Fruit fly (Drosophila melanogaster): Measurements from ENCODE around the gene CG2116.

DNA sequence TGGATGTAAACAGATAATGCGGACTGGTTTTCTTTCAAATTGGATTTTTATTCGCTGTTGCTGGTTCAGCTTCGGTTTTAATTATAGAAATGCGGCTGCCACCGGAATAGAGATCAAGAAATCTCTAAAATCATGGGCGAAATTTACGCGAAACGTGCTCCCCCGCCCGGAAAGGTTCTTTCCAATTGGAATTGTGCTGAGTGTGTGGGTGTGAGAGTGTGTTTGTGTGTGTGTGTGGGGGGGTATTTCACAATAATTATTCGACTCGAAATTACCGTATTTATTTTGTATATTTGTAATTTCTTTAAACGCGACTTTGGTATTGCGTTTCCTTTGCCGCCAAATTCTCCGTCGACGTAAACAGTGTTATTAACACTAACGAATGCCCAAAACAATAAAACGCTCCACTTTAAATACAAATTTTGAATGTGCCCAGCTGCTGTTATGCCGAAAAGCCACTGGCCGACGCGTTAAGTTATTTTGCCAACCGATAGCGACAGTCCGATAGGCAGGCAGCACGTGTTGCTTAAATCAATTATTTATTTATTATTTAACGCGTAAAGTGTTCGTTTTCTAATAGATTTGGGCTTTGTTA is 13.8 kb upstream of the CG2116 start, which contains the start of gene Gclc:
- TF ChIP-seq Mnt (GFP tag; optimal IDR thresholded peaks at IDR 0.05) (peak; percentile 96), cnc (optimal IDR thresholded peaks at IDR 0.05) (no peak), toe (GFP tag; optimal IDR thresholded peaks at IDR 0.05) (no peak), CG12768 (GFP tag; optimal IDR thresholded peaks at IDR 0.05) (no peak), kay (GFP tag; ENCODE audit: borderline replicate concordance) (no peak), ovo (GFP tag; optimal IDR thresholded peaks at IDR 0.05) (no peak), CG1620 (GFP tag; optimal IDR thresholded peaks at IDR 0.05) (no peak), Clk (GFP tag; optimal IDR thresholded peaks at IDR 0.05) (no peak), tj (GFP tag; optimal IDR thresholded peaks at IDR 0.05) (peak; percentile 11), CG7101 (tag; optimal IDR thresholded peaks at IDR 0.05) (no peak)

Data from whole organism, adult.